Worm (Caenorhabditis elegans) whole organism, early embryonic: ENCODE results near the gene rhy-1.

Source experiments
- B0310.2 ChIP-seq: sonication (generic microtip); optimal IDR thresholded peaks from 2 replicates; lab custom pipeline; 2016; ENCODE audit warnings: mild to moderate bottlenecking, missing genetic modification characterization, missing compliant biosample characterization
- aly-1 ChIP-seq: sonication (generic microtip); optimal IDR thresholded peaks from 2 replicates; lab custom pipeline; 2016; ENCODE audit warnings: missing genetic modification characterization, missing compliant biosample characterization
- ama-1 ChIP-seq: fragments of 150-350 bp; optimal IDR thresholded peaks from 2 replicates; lab custom pipeline; 2014
- ceh-13 ChIP-seq: fragments of 200-800 bp; sonication (Bioruptor generic); optimal IDR thresholded peaks from 2 replicates; lab custom pipeline; 2018; ENCODE audit warnings: mild to moderate bottlenecking, missing genetic modification characterization, missing compliant biosample characterization
- ceh-36 ChIP-seq: sonication (generic microtip); optimal IDR thresholded peaks from 2 replicates; lab custom pipeline; 2016; ENCODE audit warnings: missing genetic modification characterization, inconsistent platforms, missing compliant biosample characterization
- ets-7 ChIP-seq: sonication (generic microtip); optimal IDR thresholded peaks from 2 replicates; lab custom pipeline; 2016; ENCODE audit warnings: missing genotype, missing genetic modification characterization, missing compliant biosample characterization
- flt-1 ChIP-seq: fragments of 200-800 bp; sonication (Bioruptor generic); IDR thresholded peaks from 2 replicates; pipeline ENCODE4 v1.3.6; 2022; ENCODE audit warnings: missing genetic modification characterization, missing compliant biosample characterization
- hmg-4 ChIP-seq: fragments of 200-800 bp; sonication (Bioruptor generic); optimal IDR thresholded peaks from 2 replicates; lab custom pipeline; 2018; ENCODE audit warnings: mild to moderate bottlenecking, missing genetic modification characterization, missing compliant biosample characterization
- hnd-1 ChIP-seq: sonication (generic microtip); optimal IDR thresholded peaks from 2 replicates; lab custom pipeline; 2016; ENCODE audit warnings: missing genetic modification characterization, missing compliant biosample characterization
- pes-1 ChIP-seq: fragments of 200-800 bp; sonication (Bioruptor generic); IDR thresholded peaks from 2 replicates; pipeline ENCODE4 v1.3.6; 2022; ENCODE audit warnings: missing genetic modification reagents, missing genetic modification characterization, missing compliant biosample characterization
- scrt-1 ChIP-seq: fragments of 200-800 bp; sonication (Bioruptor generic); IDR thresholded peaks from 2 replicates; pipeline ENCODE4 v1.3.6; 2022; ENCODE audit warnings: missing genetic modification characterization, missing compliant biosample characterization
- tbx-11 ChIP-seq: fragments of 200-800 bp; sonication (Bioruptor generic); IDR thresholded peaks from 2 replicates; pipeline ENCODE4 v1.3.6; 2022; ENCODE audit warnings: missing genetic modification characterization, missing compliant biosample characterization
- tbx-37 ChIP-seq: fragments of 200-800 bp; sonication (Bioruptor generic); conservative IDR thresholded peaks from 2 replicates; pipeline ENCODE4 v1.3.6; 2022; ENCODE audit warnings: missing genetic modification reagents, missing genetic modification characterization, missing compliant biosample characterization
- tra-4 ChIP-seq: sonication (generic microtip); optimal IDR thresholded peaks from 2 replicates; lab custom pipeline; 2017; ENCODE audit warnings: missing genetic modification characterization, missing compliant biosample characterization

- TF ChIP-seq ama-1 (lab: Kevin White, UChicago), result peak; percentile 26
- no peak for TF ChIP-seq scrt-1 (GFP tag; lab: Robert Waterston, UW)
- no peak for TF ChIP-seq tra-4
- TF ChIP-seq B0310.2 (tag; lab: Kevin White, UChicago), result no peak
- TF ChIP-seq hmg-4 (GFP tag; lab: Kevin White, UChicago), result no peak
- no peak for TF ChIP-seq ceh-36 (tag; lab: Kevin White, UChicago)
- TF ChIP-seq tbx-37 (GFP tag; lab: Robert Waterston, UW), result no peak
- TF ChIP-seq flt-1, result no peak
- no peak for TF ChIP-seq hnd-1 (tag; lab: Kevin White, UChicago)
- TF ChIP-seq aly-1 (tag; lab: Kevin White, UChicago), result no peak
- no peak for TF ChIP-seq tbx-11
- TF ChIP-seq pes-1 (GFP tag; lab: Robert Waterston, UW), result no peak
- no peak for TF ChIP-seq ceh-13 (GFP tag; lab: Kevin White, UChicago)
- no peak for TF ChIP-seq ets-7 (tag; lab: Kevin White, UChicago)
Observed at ce11 chrII:9163348-9163747, 2.2 kb downstream of the rhy-1 start.
